Fruit fly (Drosophila melanogaster) whole organism, adult: ENCODE data around the gene CG17564.

Experiments
- CG12768 ChIP-seq: fragments of 200-800 bp; sonication (Bioruptor generic); optimal IDR thresholded peaks from 2 replicates; lab custom pipeline; 2017; ENCODE audit warnings: missing biosample characterization, missing genetic modification characterization, mild to moderate bottlenecking, moderate library complexity, missing genetic modification reagents
- CG33017 ChIP-seq: fragments of 200-800 bp; sonication (Bioruptor generic); optimal IDR thresholded peaks from 2 replicates; lab custom pipeline; 2018; ENCODE audit warnings: missing biosample characterization, mild to moderate bottlenecking, missing genetic modification characterization, moderate library complexity
- CG5204 ChIP-seq: fragments of 200-800 bp; sonication (Bioruptor generic); optimal IDR thresholded peaks from 2 replicates; lab custom pipeline; 2016; ENCODE audit warnings: missing biosample characterization, missing genetic modification characterization
- CG7045 ChIP-seq: fragments of 200-800 bp; sonication (Bioruptor generic); optimal IDR thresholded peaks from 2 replicates; lab custom pipeline; 2017; ENCODE audit warnings: missing biosample characterization, mild to moderate bottlenecking, missing genetic modification characterization
- CG7101 ChIP-seq: fragments of 200-800 bp; sonication (Bioruptor generic); optimal IDR thresholded peaks from 2 replicates; lab custom pipeline; 2018; ENCODE audit warnings: missing biosample characterization, mild to moderate bottlenecking, missing genetic modification characterization, moderate library complexity
- Clk ChIP-seq: fragments of 200-800 bp; sonication (Bioruptor generic); optimal IDR thresholded peaks from 2 replicates; lab custom pipeline; 2017; ENCODE audit warnings: missing biosample characterization, missing genetic modification characterization
- Crg-1 ChIP-seq: fragments of 200-800 bp; sonication (Bioruptor generic); optimal IDR thresholded peaks from 2 replicates; lab custom pipeline; 2016; ENCODE audit warnings: missing biosample characterization, missing genetic modification characterization
- Hr96 ChIP-seq: fragments of 200-800 bp; sonication (Bioruptor generic); optimal IDR thresholded peaks from 2 replicates; lab custom pipeline; 2016; ENCODE audit warnings: missing biosample characterization, missing genetic modification characterization
- Mnt ChIP-seq: fragments of 200-800 bp; sonication (Bioruptor generic); optimal IDR thresholded peaks from 2 replicates; lab custom pipeline; 2016; ENCODE audit warnings: missing biosample characterization, mild to moderate bottlenecking, missing genetic modification characterization
- bab1 ChIP-seq: fragments of 200-800 bp; sonication (Bioruptor generic); optimal IDR thresholded peaks from 3 replicates; lab custom pipeline; 2019; ENCODE audit warnings: missing biosample characterization, mild to moderate bottlenecking, missing genetic modification characterization, moderate library complexity
- cic ChIP-seq: fragments of 200-800 bp; sonication (Bioruptor generic); optimal IDR thresholded peaks from 2 replicates; lab custom pipeline; 2017; ENCODE audit warnings: missing biosample characterization, mild to moderate bottlenecking, missing genetic modification characterization, moderate library complexity
- kay ChIP-seq: fragments of 200-800 bp; sonication (Bioruptor generic); peaks from one replicate; lab custom pipeline; 2016; ENCODE audit warnings: missing biosample characterization, missing genetic modification characterization, borderline replicate concordance
- ovo ChIP-seq: fragments of 200-800 bp; sonication (Bioruptor generic); optimal IDR thresholded peaks from 2 replicates; lab custom pipeline; 2016; ENCODE audit warnings: missing biosample characterization, missing genetic modification characterization
- toe ChIP-seq: fragments of 200-800 bp; sonication (Bioruptor generic); optimal IDR thresholded peaks from 2 replicates; lab custom pipeline; 2016; ENCODE audit warnings: missing biosample characterization, missing genetic modification characterization

The CG17564 gene

DNA sequence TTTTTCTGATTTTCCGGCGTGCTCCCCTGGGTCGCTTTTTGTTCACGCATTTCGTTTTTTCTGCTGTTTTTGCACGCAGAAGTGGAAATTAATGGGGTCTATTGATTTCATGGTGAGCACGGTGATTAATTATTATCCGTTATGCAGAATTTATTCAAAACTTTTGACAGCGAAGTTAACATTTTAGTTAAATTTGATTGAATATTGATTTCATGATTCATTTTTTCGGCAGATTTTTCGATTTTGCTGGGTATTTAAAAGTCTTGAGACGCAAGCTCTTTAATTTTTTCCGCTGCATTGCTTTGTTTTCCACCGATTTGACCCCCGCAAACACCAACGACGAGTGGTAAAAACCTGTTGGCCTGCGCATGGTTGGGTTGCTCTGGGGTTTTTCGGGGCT, 47.3 kb downstream of the CG17564 start:
- TF ChIP-seq cic (GFP tag; lab: Kevin White, UChicago) (no peak), kay (GFP tag; lab: Kevin White, UChicago) (no peak), CG7101 (tag; lab: Kevin White, UChicago) (no peak), CG7045 (GFP tag; lab: Kevin White, UChicago) (no peak), ovo (GFP tag; lab: Kevin White, UChicago) (no peak), Clk (GFP tag; lab: Kevin White, UChicago) (no peak), CG5204 (GFP tag; lab: Kevin White, UChicago) (no peak), Crg-1 (no peak), toe (no peak), Hr96 (no peak), CG12768 (GFP tag; lab: Kevin White, UChicago) (no peak), bab1 (GFP tag; lab: Kevin White, UChicago) (no peak), Mnt (GFP tag; lab: Kevin White, UChicago) (no peak), CG33017 (tag; lab: Kevin White, UChicago) (no peak)
